Fruit fly (Drosophila melanogaster) whole organism, prepupa: Measurements from ENCODE around the gene CG18599.
A peak's percentile ranks its signal among the peaks of the same experiment; 100 is the strongest.

Experiments
- Blimp-1 ChIP-seq: fragments of 200-800 bp; sonication (Bioruptor generic); optimal IDR thresholded peaks from 3 replicates; lab custom pipeline; 2017; ENCODE audit warnings: missing biosample characterization, missing genetic modification characterization, mild to moderate bottlenecking, moderate library complexity, missing genetic modification reagents
- CG10631 ChIP-seq: fragments of 200-800 bp; sonication (Bioruptor generic); optimal IDR thresholded peaks from 2 replicates; lab custom pipeline; 2016; ENCODE audit warnings: missing biosample characterization, missing genetic modification characterization
- CG10669 ChIP-seq: fragments of 200-800 bp; sonication (Bioruptor generic); optimal IDR thresholded peaks from 3 replicates; lab custom pipeline; 2018; ENCODE audit warnings: missing biosample characterization, mild to moderate bottlenecking, missing genetic modification characterization, moderate library complexity
- CG11902 ChIP-seq: fragments of 200-800 bp; sonication (Bioruptor generic); optimal IDR thresholded peaks from 3 replicates; lab custom pipeline; 2016; ENCODE audit warnings: missing biosample characterization, missing genetic modification characterization
- CG1621 ChIP-seq: fragments of 200-800 bp; sonication (Bioruptor generic); optimal IDR thresholded peaks from 3 replicates; lab custom pipeline; 2018; ENCODE audit warnings: missing biosample characterization, mild to moderate bottlenecking, missing genetic modification characterization
- CG16779 ChIP-seq: fragments of 200-800 bp; sonication (Bioruptor generic); optimal IDR thresholded peaks from 3 replicates; lab custom pipeline; 2017; ENCODE audit warnings: missing biosample characterization, mild to moderate bottlenecking, missing genetic modification characterization
- CG3032 ChIP-seq: fragments of 200-800 bp; optimal IDR thresholded peaks from 2 replicates; lab custom pipeline; 2019; ENCODE audit warnings: missing biosample characterization, mild to moderate bottlenecking, missing genetic modification characterization, moderate library complexity
- CG32006 ChIP-seq: fragments of 200-800 bp; sonication (Bioruptor generic); optimal IDR thresholded peaks from 3 replicates; lab custom pipeline; 2017; ENCODE audit warnings: missing biosample characterization, mild to moderate bottlenecking, missing genetic modification characterization
- CG34406 ChIP-seq: fragments of 200-800 bp; sonication (Bioruptor generic); optimal IDR thresholded peaks from 3 replicates; lab custom pipeline; 2016; ENCODE audit warnings: missing biosample characterization, missing genetic modification characterization
- CG4318 ChIP-seq: fragments of 200-800 bp; sonication (Bioruptor generic); optimal IDR thresholded peaks from 3 replicates; lab custom pipeline; 2017; ENCODE audit warnings: missing biosample characterization, mild to moderate bottlenecking, missing genetic modification characterization
- CG6163 ChIP-seq: fragments of 200-800 bp; sonication (Bioruptor generic); IDR thresholded peaks from 3 replicates; pipeline ENCODE4 v1.3.6; 2022; ENCODE audit warnings: missing biosample characterization, missing genetic modification characterization
- CG6276 ChIP-seq: fragments of 200-800 bp; sonication (Bioruptor generic); optimal IDR thresholded peaks from 2 replicates; lab custom pipeline; 2017; ENCODE audit warnings: missing biosample characterization, mild to moderate bottlenecking, missing genetic modification characterization
- CG6792 ChIP-seq: fragments of 200-800 bp; sonication (Bioruptor generic); optimal IDR thresholded peaks from 3 replicates; lab custom pipeline; 2016; ENCODE audit warnings: missing biosample characterization, missing genetic modification characterization
- CG6808 ChIP-seq: fragments of 200-800 bp; sonication (Bioruptor generic); optimal IDR thresholded peaks from 3 replicates; lab custom pipeline; 2017; ENCODE audit warnings: missing biosample characterization, missing genetic modification characterization, mild to moderate bottlenecking, moderate library complexity, missing genetic modification reagents
- CG6854 ChIP-seq: fragments of 200-800 bp; sonication (Bioruptor generic); optimal IDR thresholded peaks from 2 replicates; lab custom pipeline; 2017; ENCODE audit warnings: missing biosample characterization, mild to moderate bottlenecking, missing genetic modification characterization
- CG8119 ChIP-seq: fragments of 200-800 bp; sonication (Bioruptor generic); IDR thresholded peaks from 3 replicates; pipeline ENCODE4 v1.3.6; 2022; ENCODE audit warnings: missing biosample characterization, missing genetic modification characterization
- CG8632 ChIP-seq: fragments of 200-800 bp; sonication (Bioruptor generic); optimal IDR thresholded peaks from 3 replicates; lab custom pipeline; 2016; ENCODE audit warnings: missing biosample characterization, missing genetic modification characterization
- Eip75B ChIP-seq: fragments of 200-800 bp; sonication (Bioruptor generic); optimal IDR thresholded peaks from 3 replicates; lab custom pipeline; 2016; ENCODE audit warnings: missing biosample characterization, missing genetic modification characterization
- Eip78C ChIP-seq: fragments of 200-800 bp; sonication (Bioruptor generic); peaks from one replicate; lab custom pipeline; 2016; ENCODE audit warnings: missing biosample characterization, missing genetic modification characterization
- Eip93F ChIP-seq: fragments of 200-800 bp; sonication (Bioruptor generic); optimal IDR thresholded peaks from 2 replicates; lab custom pipeline; 2016; ENCODE audit warnings: missing biosample characterization, mild to moderate bottlenecking, missing genetic modification characterization
- Ets96B ChIP-seq: fragments of 200-800 bp; optimal IDR thresholded peaks from 2 replicates; lab custom pipeline; 2019; ENCODE audit warnings: missing biosample characterization, mild to moderate bottlenecking, missing genetic modification characterization, moderate library complexity
- Hr39 ChIP-seq: fragments of 200-800 bp; sonication (Bioruptor generic); optimal IDR thresholded peaks from 2 replicates; lab custom pipeline; 2016; ENCODE audit warnings: missing biosample characterization, missing genetic modification characterization
- Hr4 ChIP-seq: fragments of 200-800 bp; sonication (Bioruptor generic); optimal IDR thresholded peaks from 3 replicates; lab custom pipeline; 2016; ENCODE audit warnings: missing biosample characterization, missing genetic modification characterization
- Met ChIP-seq: fragments of 200-800 bp; sonication (Bioruptor generic); optimal IDR thresholded peaks from 3 replicates; lab custom pipeline; 2016; ENCODE audit warnings: missing biosample characterization, missing genetic modification characterization
- OdsH ChIP-seq: fragments of 200-800 bp; sonication (Bioruptor generic); optimal IDR thresholded peaks from 3 replicates; lab custom pipeline; 2016; ENCODE audit warnings: missing biosample characterization, missing genetic modification characterization
- Smox ChIP-seq: fragments of 200-800 bp; sonication (Bioruptor generic); optimal IDR thresholded peaks from 3 replicates; lab custom pipeline; 2016; ENCODE audit warnings: missing biosample characterization, missing genetic modification characterization
- Sox102F ChIP-seq: fragments of 200-800 bp; sonication (Bioruptor generic); optimal IDR thresholded peaks from 2 replicates; lab custom pipeline; 2016; ENCODE audit warnings: missing biosample characterization, mild to moderate bottlenecking, missing genetic modification characterization
- Sox14 ChIP-seq: fragments of 200-800 bp; sonication (Bioruptor generic); optimal IDR thresholded peaks from 3 replicates; lab custom pipeline; 2016; ENCODE audit warnings: missing biosample characterization, missing genetic modification characterization
- achi ChIP-seq: fragments of 200-800 bp; sonication (Bioruptor generic); optimal IDR thresholded peaks from 3 replicates; lab custom pipeline; 2016; ENCODE audit warnings: missing biosample characterization, missing genetic modification characterization
- acj6 ChIP-seq: fragments of 200-800 bp; sonication (Bioruptor generic); optimal IDR thresholded peaks from 3 replicates; lab custom pipeline; 2016; ENCODE audit warnings: missing biosample characterization, missing genetic modification characterization
- cyc ChIP-seq: fragments of 200-800 bp; sonication (Bioruptor generic); optimal IDR thresholded peaks from 3 replicates; lab custom pipeline; 2016; ENCODE audit warnings: missing biosample characterization, missing genetic modification characterization
- dac ChIP-seq: fragments of 200-800 bp; sonication (Bioruptor generic); optimal IDR thresholded peaks from 2 replicates; lab custom pipeline; 2017; ENCODE audit warnings: missing biosample characterization, mild to moderate bottlenecking, missing genetic modification characterization
- dsx ChIP-seq: fragments of 200-800 bp; optimal IDR thresholded peaks from 3 replicates; lab custom pipeline; 2019; ENCODE audit warnings: missing biosample characterization, mild to moderate bottlenecking, missing genetic modification characterization, moderate library complexity; ENCODE audit not compliant: poor library complexity, severe bottlenecking
- eg ChIP-seq: fragments of 200-800 bp; sonication (Bioruptor generic); IDR thresholded peaks from 3 replicates; pipeline ENCODE4 v1.3.6; 2022; ENCODE audit warnings: missing biosample characterization, missing genetic modification characterization
- esn ChIP-seq: fragments of 200-800 bp; sonication (Bioruptor generic); optimal IDR thresholded peaks from 2 replicates; lab custom pipeline; 2016; ENCODE audit warnings: missing biosample characterization, mild to moderate bottlenecking, missing genetic modification characterization, moderate library complexity
- fkh ChIP-seq: fragments of 200-800 bp; sonication (Bioruptor generic); optimal IDR thresholded peaks from 3 replicates; lab custom pipeline; 2017; ENCODE audit warnings: missing biosample characterization, mild to moderate bottlenecking, missing genetic modification characterization, moderate library complexity
- net ChIP-seq: fragments of 200-800 bp; sonication (Bioruptor generic); optimal IDR thresholded peaks from 3 replicates; lab custom pipeline; 2016; ENCODE audit warnings: missing biosample characterization, missing genetic modification characterization
- pdm3 ChIP-seq: fragments of 200-800 bp; sonication (Bioruptor generic); optimal IDR thresholded peaks from 3 replicates; lab custom pipeline; 2016; ENCODE audit warnings: missing biosample characterization, missing genetic modification characterization
- salr ChIP-seq, 2 experiments: fragments of 200-800 bp; sonication (Bioruptor generic); optimal IDR thresholded peaks; 3 replicates each; lab custom pipeline; 2016 to 2018; ENCODE audit warnings: missing biosample characterization in 2 of 2, missing genetic modification characterization in 2 of 2, mild to moderate bottlenecking in 1 of 2
- spab ChIP-seq: fragments of 200-800 bp; sonication (Bioruptor generic); optimal IDR thresholded peaks from 2 replicates; lab custom pipeline; 2017; ENCODE audit warnings: missing biosample characterization, mild to moderate bottlenecking, missing genetic modification characterization, missing genetic modification reagents
- ss ChIP-seq, 2 experiments: fragments of 200-800 bp; sonication (Bioruptor generic); optimal IDR thresholded peaks; 2 replicates in 1 of 2; 3 replicates in 1 of 2; lab custom pipeline; 2017 to 2018; ENCODE audit warnings: mild to moderate bottlenecking in 2 of 2, missing biosample characterization in 2 of 2, missing genetic modification characterization in 2 of 2, moderate library complexity in 1 of 2
- svp ChIP-seq: fragments of 200-800 bp; sonication (Bioruptor generic); peaks from one replicate; lab custom pipeline; 2016; ENCODE audit warnings: missing biosample characterization, missing genetic modification characterization
- topi ChIP-seq: fragments of 200-800 bp; sonication (Bioruptor generic); optimal IDR thresholded peaks from 3 replicates; lab custom pipeline; 2016; ENCODE audit warnings: missing biosample characterization, missing genetic modification characterization
- vri ChIP-seq: fragments of 200-800 bp; sonication (Bioruptor generic); optimal IDR thresholded peaks from 3 replicates; lab custom pipeline; 2016; ENCODE audit warnings: missing biosample characterization, mild to moderate bottlenecking, missing genetic modification characterization

CG18599 gene

DNA sequence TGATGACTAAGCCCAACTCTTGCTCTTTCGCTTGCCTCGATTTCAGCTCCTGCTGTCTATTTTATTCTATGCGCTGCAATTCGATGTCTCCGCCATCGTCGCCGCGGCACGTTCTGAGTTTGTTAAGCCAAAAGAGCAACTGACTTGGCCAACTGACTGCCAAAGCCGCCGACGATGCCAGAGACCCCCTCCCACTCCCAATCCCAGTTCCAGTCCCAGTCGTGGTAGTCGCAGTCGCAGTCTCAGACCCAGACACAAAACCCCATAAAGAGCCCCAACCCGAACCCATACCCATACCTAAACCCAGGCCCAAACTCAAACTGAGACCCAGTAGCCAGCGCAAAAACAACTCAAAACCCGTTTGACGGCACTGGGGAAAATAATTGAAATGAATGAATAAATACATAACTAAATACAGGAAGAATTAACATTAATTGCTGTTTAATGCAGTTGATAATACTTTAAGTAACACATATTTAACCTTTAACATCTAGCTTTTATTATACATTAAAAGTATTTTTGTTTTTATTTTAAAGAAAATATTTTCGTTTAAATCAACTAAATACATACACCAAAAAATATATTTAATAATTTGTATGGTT is 43.3 kb downstream of the CG18599 start:
- TF ChIP-seq CG6276 (GFP tag; lab: Kevin White, UChicago) (peak; percentile 13), achi (GFP tag; lab: Kevin White, UChicago) (no peak), eg (GFP tag; lab: Robert Waterston, UW) (peak; percentile 47; the same call in 2 of the 3 replicates), spab (GFP tag; lab: Kevin White, UChicago) (peak; percentile 5), net (GFP tag; lab: Kevin White, UChicago) (no peak), ss (GFP tag; optimal IDR thresholded peaks at IDR 0.05; lab: Kevin White, UChicago) (peak in 1 of 2 experiments; percentile 27), CG8119 (GFP tag; lab: Robert Waterston, UW) (no peak), OdsH (peak; percentile 27), vri (no peak), CG8632 (GFP tag; lab: Kevin White, UChicago) (peak; percentile 67), Sox14 (GFP tag; lab: Kevin White, UChicago) (peak; percentile 36), Eip78C (GFP tag; lab: Kevin White, UChicago) (peak; percentile 26), CG4318 (GFP tag; lab: Kevin White, UChicago) (peak; percentile 44), cyc (GFP tag; lab: Kevin White, UChicago) (no peak), Eip75B (peak; percentile 2), CG1621 (tag; lab: Kevin White, UChicago) (peak; percentile 12), CG10631 (GFP tag; lab: Kevin White, UChicago) (peak; percentile 58), Ets96B (tag; lab: Kevin White, UChicago) (peak; percentile 54), Smox (GFP tag; lab: Kevin White, UChicago) (peak; percentile 8), CG6792 (GFP tag; lab: Kevin White, UChicago) (peak; percentile 23), CG32006 (GFP tag; lab: Kevin White, UChicago) (peak; percentile 70), CG34406 (GFP tag; lab: Kevin White, UChicago) (peak; percentile 54), acj6 (peak; percentile 23), Sox102F (peak; percentile 5)

DNA sequence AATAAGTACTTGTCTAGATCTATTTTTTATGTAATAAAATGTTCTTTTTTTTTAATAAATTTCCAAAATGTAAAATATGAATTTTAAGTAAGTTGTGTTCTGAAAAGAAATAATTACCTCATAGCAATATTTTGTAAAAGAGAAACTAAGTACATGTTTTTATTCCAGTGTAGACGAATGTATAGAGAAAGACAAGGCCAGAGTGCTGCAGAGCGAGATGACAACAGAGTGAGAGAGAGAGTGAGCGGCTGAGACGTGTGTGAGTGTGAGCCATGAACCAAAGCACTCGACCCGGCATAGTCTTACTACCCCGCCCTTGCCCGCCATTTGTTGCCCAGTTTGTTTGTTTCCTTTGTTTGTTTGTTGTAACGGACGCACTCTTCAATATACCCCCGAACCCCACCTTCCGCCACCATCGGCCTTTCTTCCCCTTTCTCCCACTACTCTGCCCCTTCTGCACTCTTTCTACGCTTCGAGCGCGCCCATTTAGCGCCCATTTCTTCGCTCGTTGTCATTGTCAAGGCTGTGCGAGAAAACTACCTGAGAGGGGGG is 43.9 kb downstream of the CG18599 start:
- TF ChIP-seq CG11902 (GFP tag; lab: Kevin White, UChicago) (no peak), fkh (GFP tag; lab: Kevin White, UChicago) (peak; percentile 99), CG8119 (GFP tag; lab: Robert Waterston, UW) (peak; percentile 31; the same call in 1 of the 3 replicates), Blimp-1 (GFP tag; lab: Kevin White, UChicago) (peak; percentile 33), CG1621 (tag; lab: Kevin White, UChicago) (peak; percentile 65), vri (no peak), Eip93F (GFP tag; lab: Kevin White, UChicago) (no peak), Eip75B (peak; percentile 46), Sox102F (peak; percentile 40), Hr4 (GFP tag; lab: Kevin White, UChicago) (peak; percentile 0), cyc (GFP tag; lab: Kevin White, UChicago) (no peak), salr (GFP tag; optimal IDR thresholded peaks at IDR 0.05; lab: Kevin White, UChicago) (peak; percentile 58 to 82), dsx (peak; percentile 32), svp (GFP tag; lab: Kevin White, UChicago) (peak; percentile 37), CG6808 (peak; percentile 44), esn (peak; percentile 61), CG10631 (GFP tag; lab: Kevin White, UChicago) (peak; percentile 59), Ets96B (tag; lab: Kevin White, UChicago) (peak; percentile 51), CG8632 (GFP tag; lab: Kevin White, UChicago) (peak; percentile 63), topi (GFP tag; lab: Kevin White, UChicago) (no peak), Smox (GFP tag; lab: Kevin White, UChicago) (no peak), CG10669 (peak; percentile 45), dac (GFP tag; lab: Kevin White, UChicago) (no peak), CG16779 (tag; lab: Kevin White, UChicago) (peak; percentile 6), CG6163 (GFP tag; lab: Robert Waterston, UW) (peak; percentile 85), Hr39 (GFP tag; lab: Kevin White, UChicago) (peak; percentile 27), net (GFP tag; lab: Kevin White, UChicago) (peak; percentile 7), spab (GFP tag; lab: Kevin White, UChicago) (peak; percentile 6), pdm3 (GFP tag; lab: Kevin White, UChicago) (no peak), CG3032 (tag; lab: Kevin White, UChicago) (peak; percentile 62), CG6792 (GFP tag; lab: Kevin White, UChicago) (peak; percentile 39), Met (GFP tag; lab: Kevin White, UChicago) (no peak), Eip78C (GFP tag; lab: Kevin White, UChicago) (peak; percentile 75), CG32006 (GFP tag; lab: Kevin White, UChicago) (peak; percentile 62), CG34406 (GFP tag; lab: Kevin White, UChicago) (peak; percentile 45), eg (GFP tag; lab: Robert Waterston, UW) (peak; percentile 52; the same call in 1 of the 3 replicates), ss (GFP tag; optimal IDR thresholded peaks at IDR 0.05; lab: Kevin White, UChicago) (peak; percentile 36 to 46), CG6854 (GFP tag; lab: Kevin White, UChicago) (peak; percentile 70), acj6 (no peak), OdsH (peak; percentile 15)
